Worm (Caenorhabditis elegans) whole organism, midembryonic: Measurements from ENCODE around the gene gfl-1.

Experiments used
- T22C8.4 ChIP-seq: fragments of 200-800 bp; sonication (Bioruptor generic); IDR thresholded peaks from 2 replicates; pipeline ENCODE4 v1.3.6; 2022; ENCODE audit warnings: missing genetic modification characterization, missing compliant biosample characterization
- cog-1 ChIP-seq: sonication (generic microtip); optimal IDR thresholded peaks from 2 replicates; lab custom pipeline; 2016; ENCODE audit warnings: missing genetic modification characterization, missing compliant biosample characterization
- flt-1 ChIP-seq: fragments of 200-800 bp; sonication (Bioruptor generic); IDR thresholded peaks from 2 replicates; pipeline ENCODE4 v1.3.6; 2022; ENCODE audit warnings: missing genetic modification characterization, missing compliant biosample characterization
- klf-2 ChIP-seq: fragments of 200-800 bp; sonication (Bioruptor generic); conservative IDR thresholded peaks from 2 replicates; pipeline ENCODE4 v1.3.6; 2022; ENCODE audit warnings: missing genetic modification reagents, missing genetic modification characterization, missing compliant biosample characterization
- med-1 ChIP-seq: sonication (generic microtip); optimal IDR thresholded peaks from 2 replicates; lab custom pipeline; 2017; ENCODE audit warnings: missing genetic modification characterization, mild to moderate bottlenecking, missing compliant biosample characterization, antibody characterized with exemption, missing genetic modification reagents; ENCODE audit not compliant: insufficient read depth
- ref-1 ChIP-seq: fragments of 200-800 bp; sonication (Bioruptor generic); conservative IDR thresholded peaks from 2 replicates; pipeline ENCODE4 v1.3.6; 2022; ENCODE audit warnings: missing genetic modification reagents, missing genetic modification characterization, missing compliant biosample characterization
- ztf-23 ChIP-seq: fragments of 200-800 bp; sonication (Bioruptor generic); IDR thresholded peaks from 2 replicates; pipeline ENCODE4 v1.3.6; 2022; ENCODE audit warnings: missing genetic modification reagents, missing genetic modification characterization, missing compliant biosample characterization
- ztf-29 ChIP-seq: fragments of 200-800 bp; sonication (Bioruptor generic); IDR thresholded peaks from 2 replicates; pipeline ENCODE4 v1.3.6; 2022; ENCODE audit warnings: missing genetic modification reagents, missing genetic modification characterization, missing compliant biosample characterization

DNA sequence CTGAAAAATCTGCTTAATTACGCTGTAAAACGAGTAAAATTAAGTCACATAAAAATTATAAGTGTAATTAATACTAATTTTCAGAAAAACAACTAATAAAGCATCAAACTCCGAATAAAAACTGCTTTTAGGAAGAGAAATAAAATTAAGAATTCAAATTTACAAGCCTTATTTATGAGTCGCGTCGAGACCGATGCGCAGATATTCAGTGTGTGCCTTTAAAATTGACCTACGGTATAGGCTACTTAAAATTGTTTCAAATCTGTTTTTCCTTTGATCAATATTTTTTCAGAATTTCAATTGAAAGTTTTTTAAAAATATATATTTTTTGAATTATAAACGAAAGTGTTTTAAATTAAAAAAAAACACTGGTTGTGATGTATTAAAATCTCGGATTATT is 22.9 kb upstream of the gfl-1 start, which contains the start of gene sms-1:
- no peak for TF ChIP-seq ztf-29 (GFP tag; lab: Robert Waterston, UW)
- no peak for TF ChIP-seq ztf-23 (GFP tag; lab: Robert Waterston, UW)
- TF ChIP-seq flt-1 (GFP tag; lab: Robert Waterston, UW), result no peak
- no peak for TF ChIP-seq med-1
- no peak for TF ChIP-seq klf-2
- TF ChIP-seq T22C8.4 (GFP tag; lab: Robert Waterston, UW), result no peak
- TF ChIP-seq cog-1 (tag; lab: Kevin White, UChicago), result no peak
- TF ChIP-seq ref-1 (GFP tag; lab: Robert Waterston, UW), result no peak
